Fruit fly (Drosophila melanogaster) S2 (cell line): Measurements from ENCODE around the gene vap.

Experiments used
- CG8478 ChIP-seq: fragments of >200 bp; optimal IDR thresholded peaks from 2 replicates; lab custom pipeline; 2018
- CTCF ChIP-seq, 2 experiments: fragments of >200 bp; optimal IDR thresholded peaks; 2 replicates each; lab custom pipeline; 2018

DNA sequence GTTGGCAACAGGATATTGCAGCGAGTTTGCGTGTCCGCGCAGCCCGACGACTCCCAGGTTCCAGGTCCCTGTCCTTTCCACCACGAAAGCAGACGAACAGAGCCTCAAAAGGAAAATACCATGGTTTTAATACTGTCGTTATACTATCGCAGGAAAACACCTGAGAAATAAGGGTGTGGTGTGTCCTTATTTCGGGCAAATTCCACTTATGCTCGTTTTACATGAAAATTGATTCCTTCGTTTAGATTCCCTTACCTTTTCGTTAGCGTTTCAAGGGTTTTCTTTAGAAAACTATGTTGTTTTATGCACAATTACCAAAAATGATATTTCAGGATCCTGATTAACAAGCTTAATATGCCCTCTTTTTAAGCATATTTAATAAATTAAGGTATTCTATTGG is 22.8 kb downstream of the vap start, which contains the start of gene Cep164:
- TF ChIP-seq CG8478 (lab: Kevin White, UChicago) = no peak
- no peak for TF ChIP-seq CTCF (optimal IDR thresholded peaks at IDR 0.05; lab: Kevin White, UChicago)
